Worm (Caenorhabditis elegans): ENCODE results near the gene bcl-11.

- no peak for TF ChIP-seq ceh-9 (tag; optimal IDR thresholded peaks at IDR 0.05)
- no peak for TF ChIP-seq tbx-2 (tag; optimal IDR thresholded peaks at IDR 0.05)
- no peak for TF ChIP-seq ceh-30 (tag; optimal IDR thresholded peaks at IDR 0.05)
- TF ChIP-seq mec-3 (tag; optimal IDR thresholded peaks at IDR 0.05; ENCODE audit: borderline replicate concordance): no peak
These were observed 11.2 kb upstream of the bcl-11 start for ce11 chrV:6344531-6345171.
